Worm (Caenorhabditis elegans) whole organism, midembryonic: ENCODE data around the gene C23H5.8.
A peak's percentile ranks its signal among the peaks of the same experiment; 100 is the strongest.
"Not testable (repeated sequence)": the region's sequence is repeated elsewhere in the genome, so short reads cannot be mapped to it uniquely, and the experiment has no call there.

Source experiments
- cog-1 ChIP-seq: sonication (generic microtip); optimal IDR thresholded peaks from 2 replicates; lab custom pipeline; 2016; ENCODE audit warnings: missing genetic modification characterization, missing compliant biosample characterization
- flt-1 ChIP-seq: fragments of 200-800 bp; sonication (Bioruptor generic); IDR thresholded peaks from 2 replicates; pipeline ENCODE4 v1.3.6; 2022; ENCODE audit warnings: missing genetic modification characterization, missing compliant biosample characterization
- ztf-23 ChIP-seq: fragments of 200-800 bp; sonication (Bioruptor generic); IDR thresholded peaks from 2 replicates; pipeline ENCODE4 v1.3.6; 2022; ENCODE audit warnings: missing genetic modification reagents, missing genetic modification characterization, missing compliant biosample characterization
- ztf-29 ChIP-seq: fragments of 200-800 bp; sonication (Bioruptor generic); IDR thresholded peaks from 2 replicates; pipeline ENCODE4 v1.3.6; 2022; ENCODE audit warnings: missing genetic modification reagents, missing genetic modification characterization, missing compliant biosample characterization

ce11 chrIV:2135880-2136279 is 22.7 kb upstream of the C23H5.8 start:
- not testable (repeated sequence) for TF ChIP-seq cog-1 (tag; lab: Kevin White, UChicago); ztf-23 (GFP tag; lab: Robert Waterston, UW); ztf-29
- TF ChIP-seq flt-1 (GFP tag; lab: Robert Waterston, UW), result peak; percentile 73; the same call in 1 of the 2 replicates
